Worm (Caenorhabditis elegans) whole organism, mixed stage, embryonic: Measurements from ENCODE around the gene cest-32.

Source experiments
- M03D4.4 ChIP-seq: sonication (generic microtip); optimal IDR thresholded peaks from 2 replicates; lab custom pipeline; 2017; ENCODE audit warnings: mild to moderate bottlenecking, missing genetic modification characterization, missing compliant biosample characterization
- bed-3 ChIP-seq: fragments of 200-800 bp; sonication (Bioruptor generic); optimal IDR thresholded peaks from 3 replicates; lab custom pipeline; 2018; ENCODE audit warnings: mild to moderate bottlenecking, missing genetic modification characterization, moderate library complexity, missing compliant biosample characterization
- blmp-1 ChIP-seq: fragments of 150-350 bp; optimal IDR thresholded peaks from 2 replicates; lab custom pipeline; 2014; ENCODE audit warnings: missing biosample characterization, missing genetic modification characterization
- ceh-43 ChIP-seq: fragments of 200-800 bp; sonication (Bioruptor generic); optimal IDR thresholded peaks from 2 replicates; lab custom pipeline; 2018; ENCODE audit warnings: mild to moderate bottlenecking, missing genetic modification characterization, moderate library complexity, missing compliant biosample characterization
- ceh-83 ChIP-seq: fragments of 200-800 bp; sonication (Bioruptor generic); optimal IDR thresholded peaks from 2 replicates; lab custom pipeline; 2018; ENCODE audit warnings: mild to moderate bottlenecking, missing genetic modification characterization, missing compliant biosample characterization
- ces-1 ChIP-seq: fragments of 150-350 bp; optimal IDR thresholded peaks from 2 replicates; lab custom pipeline; 2014; ENCODE audit warnings: missing biosample characterization, missing genetic modification reagents, missing genetic modification characterization
- cnd-1 ChIP-seq: fragments of 200-800 bp; sonication (Bioruptor generic); optimal IDR thresholded peaks from 2 replicates; lab custom pipeline; 2018; ENCODE audit warnings: mild to moderate bottlenecking, missing genetic modification characterization, missing compliant biosample characterization
- drap-1 ChIP-seq: fragments of 200-800 bp; sonication (Bioruptor generic); optimal IDR thresholded peaks from 3 replicates; lab custom pipeline; 2018; ENCODE audit warnings: mild to moderate bottlenecking, missing genetic modification characterization, missing compliant biosample characterization
- elt-3 ChIP-seq: fragments of 150-350 bp; optimal IDR thresholded peaks from 2 replicates; lab custom pipeline; 2014; ENCODE audit warnings: missing biosample characterization, missing genetic modification characterization
- flh-1 ChIP-seq: fragments of 200-800 bp; sonication (Bioruptor generic); optimal IDR thresholded peaks from 2 replicates; lab custom pipeline; 2018; ENCODE audit warnings: mild to moderate bottlenecking, missing genetic modification characterization, moderate library complexity, missing compliant biosample characterization
- ham-2 ChIP-seq: fragments of 200-800 bp; sonication (Bioruptor generic); optimal IDR thresholded peaks from 2 replicates; lab custom pipeline; 2018; ENCODE audit warnings: mild to moderate bottlenecking, missing genetic modification characterization, missing compliant biosample characterization
- hlh-1 ChIP-seq: fragments of 150-350 bp; optimal IDR thresholded peaks from 2 replicates; lab custom pipeline; 2014; ENCODE audit warnings: missing biosample characterization, missing genetic modification reagents, missing genetic modification characterization
- lin-13 ChIP-seq: fragments of 150-350 bp; optimal IDR thresholded peaks from 2 replicates; lab custom pipeline; 2014; ENCODE audit warnings: missing biosample characterization, missing genetic modification characterization
- lin-32 ChIP-seq: fragments of 200-800 bp; sonication (Bioruptor generic); optimal IDR thresholded peaks from 2 replicates; lab custom pipeline; 2018; ENCODE audit warnings: mild to moderate bottlenecking, missing genetic modification characterization, missing compliant biosample characterization
- lsy-2 ChIP-seq: fragments of 150-350 bp; optimal IDR thresholded peaks from 2 replicates; lab custom pipeline; 2014; ENCODE audit warnings: missing biosample characterization, missing genetic modification characterization
- mab-5 ChIP-seq: fragments of 150-350 bp; optimal IDR thresholded peaks from 2 replicates; lab custom pipeline; 2014; ENCODE audit warnings: missing biosample characterization, missing genetic modification characterization
- mep-1 ChIP-seq: fragments of 150-350 bp; optimal IDR thresholded peaks from 2 replicates; lab custom pipeline; 2017; ENCODE audit warnings: missing biosample characterization, missing genetic modification reagents, missing genetic modification characterization, inconsistent platforms
- mls-2 ChIP-seq: sonication (generic microtip); optimal IDR thresholded peaks from 2 replicates; lab custom pipeline; 2016; ENCODE audit warnings: mild to moderate bottlenecking, missing genetic modification characterization, moderate library complexity, missing compliant biosample characterization
- nhr-12 ChIP-seq: fragments of 150-350 bp; optimal IDR thresholded peaks from 2 replicates; lab custom pipeline; 2014; ENCODE audit warnings: missing biosample characterization, missing genetic modification characterization
- nhr-2 ChIP-seq: fragments of 150-350 bp; optimal IDR thresholded peaks from 2 replicates; lab custom pipeline; 2014; ENCODE audit warnings: missing biosample characterization, missing genetic modification characterization
- nhr-28 ChIP-seq: fragments of 150-350 bp; optimal IDR thresholded peaks from 2 replicates; lab custom pipeline; 2014; ENCODE audit warnings: missing biosample characterization, missing genetic modification characterization
- nhr-76 ChIP-seq: sonication (generic microtip); optimal IDR thresholded peaks from 2 replicates; lab custom pipeline; 2017; ENCODE audit warnings: missing biosample characterization, missing genetic modification characterization
- pha-4 ChIP-seq: fragments of 150-350 bp; optimal IDR thresholded peaks from 2 replicates; lab custom pipeline; 2018; ENCODE audit warnings: missing biosample characterization, missing genetic modification reagents, missing genetic modification characterization
- sem-2 ChIP-seq: fragments of 200-800 bp; sonication (Bioruptor generic); optimal IDR thresholded peaks from 2 replicates; lab custom pipeline; 2018; ENCODE audit warnings: mild to moderate bottlenecking, missing genetic modification characterization, missing compliant biosample characterization
- snpc-4 ChIP-seq: fragments of 150-350 bp; optimal IDR thresholded peaks from 2 replicates; lab custom pipeline; 2014; ENCODE audit warnings: missing biosample characterization, missing genetic modification characterization
- sptf-1 ChIP-seq: sonication (generic microtip); optimal IDR thresholded peaks from 2 replicates; lab custom pipeline; 2017; ENCODE audit warnings: mild to moderate bottlenecking, missing genetic modification characterization, moderate library complexity, missing compliant biosample characterization
- tbx-8 ChIP-seq: fragments of 200-800 bp; sonication (Bioruptor generic); optimal IDR thresholded peaks from 2 replicates; lab custom pipeline; 2018; ENCODE audit warnings: mild to moderate bottlenecking, missing genetic modification characterization, moderate library complexity, missing compliant biosample characterization
- unc-120 ChIP-seq: sonication (generic microtip); optimal IDR thresholded peaks from 2 replicates; lab custom pipeline; 2017; ENCODE audit warnings: missing genetic modification characterization, missing compliant biosample characterization; ENCODE audit not compliant: poor library complexity, severe bottlenecking
- unc-62 ChIP-seq: fragments of 150-350 bp; optimal IDR thresholded peaks from 2 replicates; lab custom pipeline; 2014; ENCODE audit warnings: missing biosample characterization, missing genetic modification reagents, missing genetic modification characterization
- zip-8 ChIP-seq: fragments of 150-350 bp; optimal IDR thresholded peaks from 2 replicates; lab custom pipeline; 2014; ENCODE audit warnings: missing biosample characterization, missing genetic modification characterization
- ztf-11 ChIP-seq: fragments of 150-350 bp; optimal IDR thresholded peaks from 2 replicates; lab custom pipeline; 2014; ENCODE audit warnings: missing biosample characterization, missing genetic modification characterization

cest-32 gene

ce11 chrV:5272034-5272433 is 38.3 kb upstream of the cest-32 start:
- TF ChIP-seq mab-5 (tag; lab: Kevin White, UChicago) (no peak), M03D4.4 (tag; lab: Kevin White, UChicago) (no peak), drap-1 (GFP tag; lab: Kevin White, UChicago) (no peak), nhr-2 (tag; lab: Kevin White, UChicago) (no peak), tbx-8 (GFP tag; lab: Kevin White, UChicago) (no peak), ham-2 (GFP tag; lab: Kevin White, UChicago) (no peak), flh-1 (GFP tag; lab: Kevin White, UChicago) (no peak), mls-2 (no peak), blmp-1 (tag; lab: Kevin White, UChicago) (no peak), nhr-12 (tag; lab: Kevin White, UChicago) (no peak), cnd-1 (tag; lab: Kevin White, UChicago) (no peak), bed-3 (GFP tag; lab: Kevin White, UChicago) (no peak), ztf-11 (tag; lab: Kevin White, UChicago) (no peak), nhr-76 (tag; lab: Kevin White, UChicago) (no peak), ces-1 (GFP tag; lab: Kevin White, UChicago) (no peak), unc-62 (no peak), ceh-83 (GFP tag; lab: Kevin White, UChicago) (no peak), ceh-43 (GFP tag; lab: Kevin White, UChicago) (no peak), sptf-1 (tag; lab: Kevin White, UChicago) (no peak), elt-3 (no peak)
- TF ChIP-seq, all 35 proteins: peak for 0

- TF ChIP-seq bed-3 (GFP tag; lab: Kevin White, UChicago) (no peak), ceh-83 (GFP tag; lab: Kevin White, UChicago) (no peak), mab-5 (tag; lab: Kevin White, UChicago) (no peak), pha-4 (no peak), cnd-1 (tag; lab: Kevin White, UChicago) (no peak), mep-1 (tag; lab: Kevin White, UChicago) (no peak), unc-120 (tag; lab: Kevin White, UChicago) (peak; percentile 92), zip-8 (tag; lab: Kevin White, UChicago) (no peak), ces-1 (GFP tag; lab: Kevin White, UChicago) (no peak), nhr-12 (tag; lab: Kevin White, UChicago) (no peak), hlh-1 (peak; percentile 93), mls-2 (peak; percentile 9), unc-62 (peak; percentile 67), lin-32 (GFP tag; lab: Kevin White, UChicago) (no peak)
Measured at ce11 chrV:5271487-5271886, 37.8 kb upstream of the cest-32 start.

ce11 chrV:5269024-5269535 is 35.4 kb upstream of the cest-32 start, which contains the start of gene penr-1:
Gene penr-1, plus strand, starts transcription at chrV:5269485.
- peak; percentile 26 for TF ChIP-seq lsy-2 (tag; lab: Kevin White, UChicago)
- peak; percentile 50 for TF ChIP-seq ces-1 (GFP tag; lab: Kevin White, UChicago)
- peak; percentile 22 for TF ChIP-seq lin-13
- no peak for TF ChIP-seq zip-8 (tag; lab: Kevin White, UChicago)
- TF ChIP-seq tbx-8 (GFP tag; lab: Kevin White, UChicago), result no peak
- peak; percentile 41 for TF ChIP-seq mep-1 (tag; lab: Kevin White, UChicago)

- TF ChIP-seq lsy-2 (tag; lab: Kevin White, UChicago) (no peak), ztf-11 (tag; lab: Kevin White, UChicago) (no peak), mep-1 (tag; lab: Kevin White, UChicago) (no peak), nhr-28 (no peak), flh-1 (GFP tag; lab: Kevin White, UChicago) (no peak), nhr-76 (tag; lab: Kevin White, UChicago) (no peak), cnd-1 (tag; lab: Kevin White, UChicago) (no peak), M03D4.4 (tag; lab: Kevin White, UChicago) (no peak), sptf-1 (tag; lab: Kevin White, UChicago) (no peak), nhr-2 (tag; lab: Kevin White, UChicago) (no peak), ceh-43 (GFP tag; lab: Kevin White, UChicago) (no peak), ham-2 (GFP tag; lab: Kevin White, UChicago) (no peak), unc-120 (tag; lab: Kevin White, UChicago) (no peak), mls-2 (no peak), sem-2 (GFP tag; lab: Kevin White, UChicago) (no peak), snpc-4 (tag; lab: Kevin White, UChicago) (no peak), unc-62 (no peak), bed-3 (GFP tag; lab: Kevin White, UChicago) (no peak), elt-3 (no peak)
Measured at ce11 chrV:5265581-5265980, 31.9 kb upstream of the cest-32 start, which contains the start of the genes srt-69 and B0238.12. Gene srt-69, minus strand, starts transcription at chrV:5265681. Gene B0238.12, plus strand, starts transcription at chrV:5265844.
